Worm (Caenorhabditis elegans) whole organism, L4 larva: ENCODE results near the gene T13C2.3.

ENCODE experiments used
- D1046.2 ChIP-seq: fragments of 200-800 bp; sonication (Bioruptor generic); IDR thresholded peaks from 2 replicates; pipeline ENCODE4 v1.3.6; 2022; ENCODE audit warnings: missing genetic modification characterization, missing compliant biosample characterization
- F26F4.8 ChIP-seq: fragments of 200-800 bp; sonication (Bioruptor generic); conservative IDR thresholded peaks from 2 replicates; pipeline ENCODE4 v1.3.6; 2022; ENCODE audit warnings: missing genetic modification characterization, missing compliant biosample characterization
- Y105C5A.15 ChIP-seq: fragments of 200-800 bp; sonication (Bioruptor generic); IDR thresholded peaks from 2 replicates; pipeline ENCODE4 v1.3.6; 2022; ENCODE audit warnings: missing genetic modification characterization, missing compliant biosample characterization
- Y48G9A.11 ChIP-seq: fragments of 200-800 bp; sonication (Bioruptor generic); IDR thresholded peaks from 2 replicates; pipeline ENCODE4 v1.3.6; 2022; ENCODE audit warnings: missing genetic modification reagents, missing genetic modification characterization, missing compliant biosample characterization
- ceh-44 ChIP-seq: fragments of 200-800 bp; sonication (Bioruptor generic); IDR thresholded peaks from 2 replicates; pipeline ENCODE4 v1.3.6; 2022; ENCODE audit warnings: missing genetic modification reagents, missing genetic modification characterization, missing compliant biosample characterization
- ceh-82 ChIP-seq: sonication (generic microtip); optimal IDR thresholded peaks from 2 replicates; lab custom pipeline; 2017; ENCODE audit warnings: missing biosample characterization, missing genetic modification characterization
- cey-2 ChIP-seq: sonication (generic microtip); optimal IDR thresholded peaks from 3 replicates; lab custom pipeline; 2017; ENCODE audit warnings: missing genetic modification characterization, mild to moderate bottlenecking, missing compliant biosample characterization, antibody characterized with exemption, borderline replicate concordance; ENCODE audit not compliant: insufficient read depth
- daf-16 ChIP-seq, 3 experiments: sonication (generic microtip); optimal IDR thresholded peaks; 2 replicates each; lab custom pipeline; 2016 to 2017; ENCODE audit warnings: missing genetic modification characterization in 3 of 3, missing genetic modification reagents in 3 of 3, mild to moderate bottlenecking in 2 of 3, missing compliant biosample characterization in 2 of 3, missing biosample characterization in 1 of 3, moderate library complexity in 1 of 3
- daf-8 ChIP-seq: fragments of 200-800 bp; sonication (Bioruptor generic); IDR thresholded peaks from 2 replicates; pipeline ENCODE4 v1.3.6; 2022; ENCODE audit warnings: missing genetic modification characterization, missing compliant biosample characterization
- dmd-6 ChIP-seq: fragments of 200-800 bp; sonication (Bioruptor generic); IDR thresholded peaks from 2 replicates; pipeline ENCODE4 v1.3.6; 2022; ENCODE audit warnings: missing genetic modification reagents, missing genetic modification characterization, missing compliant biosample characterization
- dmd-8 ChIP-seq: fragments of 200-800 bp; sonication (Bioruptor generic); IDR thresholded peaks from 2 replicates; pipeline ENCODE4 v1.3.6; 2022; ENCODE audit warnings: missing genetic modification characterization, missing compliant biosample characterization
- dve-1 ChIP-seq: sonication (generic microtip); optimal IDR thresholded peaks from 2 replicates; lab custom pipeline; 2017; ENCODE audit warnings: antibody characterized with exemption, mild to moderate bottlenecking, missing genetic modification characterization, missing compliant biosample characterization; ENCODE audit not compliant: insufficient read depth
- hlh-11 ChIP-seq: fragments of 200-800 bp; sonication (Bioruptor generic); optimal IDR thresholded peaks from 2 replicates; lab custom pipeline; 2018; ENCODE audit warnings: mild to moderate bottlenecking, missing genetic modification characterization, missing compliant biosample characterization
- hlh-30 ChIP-seq: sonication (generic microtip); optimal IDR thresholded peaks from 2 replicates; lab custom pipeline; 2017; ENCODE audit warnings: antibody characterized with exemption, mild to moderate bottlenecking, missing genetic modification characterization, missing compliant biosample characterization; ENCODE audit not compliant: insufficient read depth
- lin-1 ChIP-seq: fragments of 200-800 bp; sonication (Bioruptor generic); IDR thresholded peaks from 2 replicates; pipeline ENCODE4 v1.3.6; 2022; ENCODE audit warnings: missing genetic modification reagents, missing genetic modification characterization, missing compliant biosample characterization
- lin-13 ChIP-seq: fragments of 150-350 bp; optimal IDR thresholded peaks from 2 replicates; lab custom pipeline; 2014; ENCODE audit warnings: missing biosample characterization, missing genetic modification reagents, missing genetic modification characterization
- lin-38 ChIP-seq: fragments of 200-800 bp; sonication (Bioruptor generic); IDR thresholded peaks from 2 replicates; pipeline ENCODE4 v1.3.6; 2022; ENCODE audit warnings: missing genetic modification reagents, missing genetic modification characterization, missing compliant biosample characterization
- lsy-2 ChIP-seq, 2 experiments: fragments of 150-350 bp in 1 of 2; sonication (generic microtip) in 1 of 2; optimal IDR thresholded peaks; 2 replicates each; lab custom pipeline; 2014 to 2017; ENCODE audit warnings: missing biosample characterization in 2 of 2, missing genetic modification characterization in 2 of 2
- madf-5 ChIP-seq, 2 experiments: fragments of 200-800 bp; sonication (Bioruptor generic); IDR thresholded peaks; 2 replicates each; pipeline ENCODE4 v1.3.6; 2022; ENCODE audit warnings: missing compliant biosample characterization in 2 of 2, missing genetic modification characterization in 2 of 2
- madf-9 ChIP-seq: fragments of 200-800 bp; sonication (Bioruptor generic); conservative IDR thresholded peaks from 2 replicates; pipeline ENCODE4 v1.3.6; 2022; ENCODE audit warnings: missing genetic modification reagents, missing genetic modification characterization, missing compliant biosample characterization
- mdl-1 ChIP-seq, 2 experiments: fragments of 150-350 bp in 1 of 2; sonication (generic microtip) in 1 of 2; optimal IDR thresholded peaks; 2 replicates each; lab custom pipeline; 2014 to 2017; ENCODE audit warnings: missing biosample characterization in 2 of 2, missing genetic modification characterization in 2 of 2
- mep-1 ChIP-seq: fragments of 150-350 bp; sonication (generic microtip); optimal IDR thresholded peaks from 3 replicates; lab custom pipeline; 2014; ENCODE audit warnings: missing biosample characterization, missing genetic modification characterization
- mes-2 ChIP-seq: sonication (generic microtip); optimal IDR thresholded peaks from 2 replicates; lab custom pipeline; 2016; ENCODE audit warnings: missing genotype, mild to moderate bottlenecking, missing genetic modification characterization, missing compliant biosample characterization; ENCODE audit not compliant: poor library complexity, severe bottlenecking
- mxl-3 ChIP-seq: fragments of 200-800 bp; sonication (Bioruptor generic); optimal IDR thresholded peaks from 2 replicates; lab custom pipeline; 2018; ENCODE audit warnings: mild to moderate bottlenecking, missing genetic modification characterization, missing compliant biosample characterization
- nhr-10 ChIP-seq: fragments of 150-350 bp; optimal IDR thresholded peaks from 2 replicates; lab custom pipeline; 2014; ENCODE audit warnings: missing biosample characterization, missing genetic modification characterization
- nhr-11 ChIP-seq: fragments of 150-350 bp; optimal IDR thresholded peaks from 2 replicates; lab custom pipeline; 2014; ENCODE audit warnings: missing biosample characterization, missing genetic modification characterization
- nhr-25 ChIP-seq: sonication (generic microtip); optimal IDR thresholded peaks from 2 replicates; lab custom pipeline; 2017; ENCODE audit warnings: missing genetic modification characterization, mild to moderate bottlenecking, missing compliant biosample characterization, antibody characterized with exemption, moderate library complexity, borderline replicate concordance; ENCODE audit not compliant: insufficient read depth
- nhr-28 ChIP-seq: fragments of 150-350 bp; optimal IDR thresholded peaks from 2 replicates; lab custom pipeline; 2014; ENCODE audit warnings: missing biosample characterization, missing genetic modification characterization
- nhr-6 ChIP-seq: fragments of 150-350 bp; optimal IDR thresholded peaks from 2 replicates; lab custom pipeline; 2014; ENCODE audit warnings: missing biosample characterization, missing genetic modification characterization
- nhr-77 ChIP-seq: fragments of 150-350 bp; optimal IDR thresholded peaks from 2 replicates; lab custom pipeline; 2014; ENCODE audit warnings: missing biosample characterization, missing genetic modification characterization
- pha-4 ChIP-seq, 2 experiments: fragments of 150-350 bp in 1 of 2; fragments of 200-800 bp in 1 of 2; sonication (Bioruptor generic) in 1 of 2; IDR thresholded peaks in 1 of 2; optimal IDR thresholded peaks in 1 of 2; 2 replicates each; pipeline versions ENCODE4 v1.3.6 to Lab custom; 2014 to 2022; ENCODE audit warnings: missing genetic modification characterization in 2 of 2, missing genetic modification reagents in 2 of 2, missing biosample characterization in 1 of 2, missing compliant biosample characterization in 1 of 2
- pqm-1 ChIP-seq: sonication (generic microtip); optimal IDR thresholded peaks from 2 replicates; lab custom pipeline; 2017; ENCODE audit warnings: missing biosample characterization, missing genetic modification characterization
- saeg-2 ChIP-seq: fragments of 200-800 bp; sonication (Bioruptor generic); IDR thresholded peaks from 2 replicates; pipeline ENCODE4 v1.3.6; 2022; ENCODE audit warnings: missing genetic modification reagents, missing genetic modification characterization, missing compliant biosample characterization
- sdz-12 ChIP-seq: fragments of 200-800 bp; sonication (Bioruptor generic); optimal IDR thresholded peaks from 2 replicates; lab custom pipeline; 2018; ENCODE audit warnings: mild to moderate bottlenecking, missing genetic modification characterization, missing compliant biosample characterization
- tag-97 ChIP-seq: fragments of 200-800 bp; sonication (Bioruptor generic); IDR thresholded peaks from 2 replicates; pipeline ENCODE4 v1.3.6; 2022; ENCODE audit warnings: missing genetic modification characterization, missing compliant biosample characterization
- tra-1 ChIP-seq: fragments of 200-800 bp; sonication (Bioruptor generic); IDR thresholded peaks from 2 replicates; pipeline ENCODE4 v1.3.6; 2022; ENCODE audit warnings: missing genetic modification reagents, missing genetic modification characterization, missing compliant biosample characterization
- unc-39 ChIP-seq: sonication (generic microtip); optimal IDR thresholded peaks from 2 replicates; lab custom pipeline; 2017; ENCODE audit warnings: missing biosample characterization, missing genetic modification characterization
- unc-62 ChIP-seq, 3 experiments: fragments of 150-350 bp in 1 of 3; sonication (generic microtip); optimal IDR thresholded peaks in 2 of 3; peaks in 1 of 3; 1 replicate in 1 of 3; 2 replicates in 2 of 3; lab custom pipeline; 2014 to 2017; ENCODE audit warnings: missing biosample characterization in 3 of 3, missing genetic modification characterization in 3 of 3, missing genetic modification reagents in 3 of 3, missing genotype in 1 of 3
- vab-7 ChIP-seq: fragments of 200-800 bp; sonication (Bioruptor generic); IDR thresholded peaks from 2 replicates; pipeline ENCODE4 v1.3.6; 2022; ENCODE audit warnings: missing genetic modification reagents, missing genetic modification characterization, missing compliant biosample characterization
- zag-1 ChIP-seq: fragments of 150-350 bp; optimal IDR thresholded peaks from 2 replicates; lab custom pipeline; 2014; ENCODE audit warnings: missing biosample characterization, missing genetic modification characterization
- zfp-3 ChIP-seq: fragments of 200-800 bp; sonication (Bioruptor generic); conservative IDR thresholded peaks from 2 replicates; pipeline ENCODE4 v1.3.6; 2022; ENCODE audit warnings: missing genetic modification reagents, missing genetic modification characterization, missing compliant biosample characterization
- zip-11 ChIP-seq: fragments of 200-800 bp; sonication (Bioruptor generic); IDR thresholded peaks from 2 replicates; pipeline ENCODE4 v1.3.6; 2022; ENCODE audit warnings: missing genetic modification characterization, missing compliant biosample characterization
- ztf-7 ChIP-seq: fragments of 150-350 bp; optimal IDR thresholded peaks from 2 replicates; lab custom pipeline; 2014; ENCODE audit warnings: missing biosample characterization, missing genetic modification characterization

Gene T13C2.3

DNA sequence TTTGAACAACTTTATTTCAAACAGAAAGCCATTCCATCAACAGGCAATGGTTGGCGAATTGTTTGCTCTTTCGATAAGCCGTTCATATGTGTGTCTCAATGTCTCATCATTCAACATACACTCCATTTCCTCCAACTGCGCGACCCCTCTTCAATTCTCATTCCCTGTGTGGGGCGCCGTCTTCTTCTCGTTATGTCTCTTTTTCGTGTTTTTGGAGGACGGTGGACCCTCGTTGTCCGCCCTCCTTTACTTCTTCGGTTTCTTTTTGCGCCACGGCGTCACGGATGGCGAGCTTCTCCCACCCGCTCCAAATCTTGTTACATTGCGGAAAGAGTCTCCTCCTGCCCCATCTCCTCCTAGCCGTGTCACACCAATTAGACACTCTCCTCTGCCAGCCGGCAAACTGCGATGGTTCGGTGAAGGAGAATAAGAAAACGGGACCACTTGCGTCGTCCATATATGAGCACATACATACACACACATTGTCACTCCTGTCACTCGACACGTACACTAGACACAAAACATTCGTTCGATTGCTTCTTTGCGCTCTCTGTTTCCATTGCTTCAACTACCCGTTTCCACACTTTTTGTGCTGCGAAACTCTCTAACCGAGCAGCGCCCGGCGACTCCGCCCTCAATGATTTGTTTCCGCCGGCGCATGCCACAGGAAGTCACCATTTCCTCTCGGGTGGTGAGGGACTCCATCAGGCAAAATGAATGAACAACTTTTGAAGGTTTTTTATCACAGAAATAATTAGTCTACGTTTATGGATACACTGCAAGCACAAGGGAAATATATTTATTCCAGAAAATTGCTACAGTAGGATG lies 39.2 kb downstream of the T13C2.3 start (continued):
- TF ChIP-seq D1046.2 (GFP tag; lab: Robert Waterston, UW) (no peak), lin-1 (GFP tag; lab: Robert Waterston, UW) (no peak), pqm-1 (no peak), vab-7 (0 out of 2 replicates have a peak, but pooled peaks have one; percentile 19), Y105C5A.15 (GFP tag; lab: Robert Waterston, UW) (no peak), zag-1 (tag; lab: Kevin White, UChicago) (no peak), madf-5 (GFP tag; IDR thresholded peaks at IDR 0.05; lab: Robert Waterston, UW) (0 out of 4 replicates have a peak, but pooled peaks of 1 of the 2 experiments have one; percentile 57), unc-39 (tag; lab: Kevin White, UChicago) (no peak), mep-1 (tag; lab: Kevin White, UChicago) (peak; percentile 7), mdl-1 (tag; optimal IDR thresholded peaks at IDR 0.05; lab: Kevin White, UChicago) (no peak), madf-9 (GFP tag; lab: Robert Waterston, UW) (no peak), nhr-28 (tag; lab: Kevin White, UChicago) (no peak), unc-62 (GFP tag; optimal IDR thresholded peaks at IDR 0.05 in 1 of 2; lab: Kevin White, UChicago) (peak in 1 of 2 experiments; percentile 98), unc-62 (tag; optimal IDR thresholded peaks at IDR 0.05; lab: Kevin White, UChicago) (no peak), lin-38 (GFP tag; lab: Robert Waterston, UW) (no peak), daf-8 (GFP tag; lab: Robert Waterston, UW) (no peak), Y48G9A.11 (GFP tag; lab: Robert Waterston, UW) (no peak), cey-2 (tag; lab: Kevin White, UChicago) (no peak), zip-11 (GFP tag; lab: Robert Waterston, UW) (no peak), zfp-3 (GFP tag; lab: Robert Waterston, UW) (no peak), ceh-44 (GFP tag; lab: Robert Waterston, UW) (no peak), ztf-7 (no peak), nhr-77 (tag; lab: Kevin White, UChicago) (no peak), F26F4.8 (GFP tag; lab: Robert Waterston, UW) (no peak)

DNA sequence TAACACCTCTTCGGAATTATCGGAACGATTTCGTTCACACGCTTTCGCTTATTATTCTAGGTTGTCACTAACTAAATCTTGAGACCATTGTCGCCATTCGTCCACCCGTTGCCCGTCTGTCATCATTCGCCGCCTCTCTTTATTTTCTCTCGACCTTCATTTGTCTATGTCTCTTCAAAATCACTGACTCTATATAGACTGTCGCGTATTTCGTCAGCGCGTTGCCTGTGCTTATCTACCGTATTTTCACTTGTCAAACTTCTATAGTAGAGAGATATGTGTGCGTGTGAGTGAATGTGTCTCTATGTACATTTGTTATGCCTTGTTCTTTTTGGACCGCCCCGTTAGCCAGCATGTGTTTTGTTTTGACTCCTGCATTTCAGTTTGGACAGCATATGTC lies 40.1 kb downstream of the T13C2.3 start:
- TF ChIP-seq mes-2 (peak; percentile 10), tra-1 (GFP tag; lab: Robert Waterston, UW) (0 out of 2 replicates have a peak, but pooled peaks have one; percentile 38), unc-62 (GFP tag; optimal IDR thresholded peaks at IDR 0.05 in 1 of 2; lab: Kevin White, UChicago) (peak in 1 of 2 experiments; percentile 99), unc-62 (tag; optimal IDR thresholded peaks at IDR 0.05; lab: Kevin White, UChicago) (no peak), mep-1 (tag; lab: Kevin White, UChicago) (peak; percentile 31), pqm-1 (peak; percentile 55), dmd-6 (peak; percentile 60; the same call in 1 of the 2 replicates), Y48G9A.11 (GFP tag; lab: Robert Waterston, UW) (no peak), tag-97 (GFP tag; lab: Robert Waterston, UW) (no peak), lin-1 (GFP tag; lab: Robert Waterston, UW) (0 out of 2 replicates have a peak, but pooled peaks have one; percentile 13), hlh-11 (tag; lab: Kevin White, UChicago) (peak; percentile 79), ceh-82 (tag; lab: Kevin White, UChicago) (no peak), F26F4.8 (GFP tag; lab: Robert Waterston, UW) (no peak), nhr-28 (tag; lab: Kevin White, UChicago) (peak; percentile 84), daf-16 (GFP tag; optimal IDR thresholded peaks at IDR 0.05; lab: Kevin White, UChicago) (no peak), daf-16 (tag; optimal IDR thresholded peaks at IDR 0.05; lab: Kevin White, UChicago) (peak; percentile 36), daf-8 (GFP tag; lab: Robert Waterston, UW) (no peak), hlh-30 (tag; lab: Kevin White, UChicago) (peak; percentile 72), dmd-8 (GFP tag; lab: Robert Waterston, UW) (no peak), nhr-25 (peak; percentile 28), lin-13 (GFP tag; lab: Kevin White, UChicago) (peak; percentile 10), lsy-2 (tag; optimal IDR thresholded peaks at IDR 0.05; lab: Kevin White, UChicago) (peak; percentile 44 to 51), pha-4 (GFP tag; IDR thresholded peaks at IDR 0.05; lab: Robert Waterston, UW) (no peak), pha-4 (tag; optimal IDR thresholded peaks at IDR 0.05; lab: Kevin White, UChicago) (no peak), sdz-12 (GFP tag; lab: Kevin White, UChicago) (no peak), mxl-3 (GFP tag; lab: Kevin White, UChicago) (peak; percentile 82), nhr-10 (peak; percentile 0), nhr-11 (no peak), nhr-6 (tag; lab: Kevin White, UChicago) (peak; percentile 58), dve-1 (peak; percentile 66), saeg-2 (GFP tag; lab: Robert Waterston, UW) (no peak), mdl-1 (tag; optimal IDR thresholded peaks at IDR 0.05; lab: Kevin White, UChicago) (peak in 1 of 2 experiments; percentile 29)
